Worm (Caenorhabditis elegans) whole organism, L1 larva: ENCODE measurements around the gene srw-14.

Source experiments
- C34B4.2 ChIP-seq: sonication (generic microtip); optimal IDR thresholded peaks from 2 replicates; lab custom pipeline; 2017; ENCODE audit warnings: mild to moderate bottlenecking, missing genetic modification characterization, missing compliant biosample characterization
- lin-35 ChIP-seq, 2 experiments: fragments of 150-350 bp; optimal IDR thresholded peaks; 2 replicates each; lab custom pipeline; 2014; ENCODE audit warnings: missing biosample characterization in 2 of 2, missing genetic modification characterization in 2 of 2, missing genetic modification reagents in 2 of 2
- mef-2 ChIP-seq: fragments of 150-350 bp; optimal IDR thresholded peaks from 2 replicates; lab custom pipeline; 2014; ENCODE audit warnings: missing biosample characterization, missing genetic modification characterization
- nhr-77 ChIP-seq: fragments of 150-350 bp; optimal IDR thresholded peaks from 2 replicates; lab custom pipeline; 2014; ENCODE audit warnings: missing biosample characterization, missing genetic modification characterization

ce11 chrV:15272263-15272662 is 46.5 kb downstream of the srw-14 start, which contains the start of gene T10H4.4:
- TF ChIP-seq mef-2 (no peak), C34B4.2 (tag; lab: Kevin White, UChicago) (no peak), lin-35 (GFP tag; optimal IDR thresholded peaks at IDR 0.05; lab: Kevin White, UChicago) (no peak), nhr-77 (tag; lab: Kevin White, UChicago) (no peak)
